Worm (Caenorhabditis elegans): ENCODE measurements around the gene T11F9.14.

The T11F9.14 gene

DNA sequence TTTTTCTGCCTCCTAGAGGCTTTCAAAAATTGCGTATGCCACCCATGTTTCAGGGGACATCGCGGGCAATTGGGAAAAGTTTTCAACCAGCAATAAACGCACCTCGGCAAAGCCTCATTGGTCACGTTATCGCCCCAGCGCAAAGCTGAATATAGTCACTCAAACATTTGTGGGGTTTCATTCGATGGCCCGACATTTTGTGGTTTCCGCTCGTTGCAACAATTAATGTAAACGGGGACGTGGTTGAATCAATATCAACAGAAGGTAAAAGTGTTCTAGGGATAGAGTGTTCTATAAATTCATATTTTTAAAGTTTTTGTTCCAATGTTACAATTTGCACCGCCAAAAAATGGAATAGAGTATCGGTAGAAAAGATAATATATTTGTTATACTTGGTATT is 7.7 kb upstream of the T11F9.14 start:
- TF ChIP-seq snpc-1.1 (tag; optimal IDR thresholded peaks at IDR 0.05; ENCODE audit: insufficient read depth) = peak; percentile 66
- TF ChIP-seq snpc-4 (GFP tag; optimal IDR thresholded peaks at IDR 0.05) = no peak
- peak in 3 of 4 experiments; percentile 2 to 83 (median 70) for TF ChIP-seq snpc-4 (tag; optimal IDR thresholded peaks at IDR 0.05)
- TF ChIP-seq ztf-3 (GFP tag; optimal IDR thresholded peaks at IDR 0.05) = no peak

DNA sequence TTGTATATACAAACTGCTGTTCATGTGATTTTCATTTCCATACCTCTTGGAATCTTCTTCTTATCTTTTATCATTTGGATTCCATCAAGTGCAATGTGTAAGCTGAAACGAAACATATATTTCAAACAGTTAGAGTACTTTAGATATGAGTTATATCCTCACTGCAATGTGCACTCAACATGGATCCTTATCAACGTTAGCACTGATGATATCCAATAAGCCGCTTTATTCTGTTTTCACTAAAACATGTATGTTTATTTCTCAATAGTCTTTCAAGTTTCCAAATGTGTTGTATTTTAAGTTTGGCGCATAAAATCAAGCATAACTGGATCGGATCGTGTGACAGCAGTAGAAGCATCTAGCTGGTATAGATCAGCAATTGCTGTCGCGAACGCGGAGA is 6.0 kb upstream of the T11F9.14 start, which contains the start of gene T11F9.10:
TSS of gene T11F9.10 (plus strand) at position 301 of the 400 bp plus-strand sequence.
- no peak for TF ChIP-seq B0019.2 (GFP tag; conservative IDR thresholded peaks at IDR 0.05)
- TF ChIP-seq ztf-25 (GFP tag; IDR thresholded peaks at IDR 0.05) = no peak
- TF ChIP-seq hrde-1 (tag; optimal IDR thresholded peaks at IDR 0.05; ENCODE audit: borderline replicate concordance) = no peak
- TF ChIP-seq F57A8.1 (GFP tag; optimal IDR thresholded peaks at IDR 0.05) = no peak
- no peak for TF ChIP-seq unc-62 (GFP tag; optimal IDR thresholded peaks at IDR 0.05)

DNA sequence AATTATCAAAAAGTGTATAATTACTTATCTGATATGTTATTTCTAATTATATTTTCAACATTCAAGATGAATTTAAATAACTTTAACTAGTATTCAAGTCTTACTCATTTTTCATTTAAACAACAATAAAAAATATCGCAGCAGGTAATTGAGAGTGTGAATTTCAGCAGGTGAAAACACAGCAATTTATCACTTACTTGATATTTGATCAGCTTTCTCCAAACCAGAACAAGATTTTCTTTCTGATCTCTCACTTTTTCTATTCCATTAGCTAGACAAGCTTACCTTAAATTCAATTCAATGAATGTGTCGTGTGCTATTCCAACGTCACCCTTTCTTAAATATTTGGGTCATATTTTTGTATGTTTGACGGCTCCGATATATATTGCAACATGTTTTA is 4.9 kb upstream of the T11F9.14 start, which contains the start of gene srh-1:
TSS of gene srh-1 (plus strand) at position 301 of the 400 bp plus-strand sequence.
- TF ChIP-seq ceh-40 (GFP tag; IDR thresholded peaks at IDR 0.05) = no peak
- TF ChIP-seq ceh-91 (GFP tag; IDR thresholded peaks at IDR 0.05) = no peak
- TF ChIP-seq hmg-20 (GFP tag; IDR thresholded peaks at IDR 0.05) = no peak
- TF ChIP-seq ztf-22 (GFP tag; optimal IDR thresholded peaks at IDR 0.05) = no peak
- TF ChIP-seq efl-1 (GFP tag; optimal IDR thresholded peaks at IDR 0.05) = no peak
- TF ChIP-seq mcd-1 (GFP tag; IDR thresholded peaks at IDR 0.05) = no peak
- TF ChIP-seq gei-17 (GFP tag; optimal IDR thresholded peaks at IDR 0.05) = no peak
- TF ChIP-seq sea-2 (GFP tag; IDR thresholded peaks at IDR 0.05) = no peak
- TF ChIP-seq nfya-1 (tag; optimal IDR thresholded peaks at IDR 0.05; ENCODE audit: borderline replicate concordance, insufficient read depth) = no peak
- TF ChIP-seq nhr-179 (tag; optimal IDR thresholded peaks at IDR 0.05) = no peak
- no peak for TF ChIP-seq dox-1 (GFP tag; IDR thresholded peaks at IDR 0.05)
- TF ChIP-seq C06A6.2 (GFP tag; conservative IDR thresholded peaks at IDR 0.05) = no peak
- TF ChIP-seq tlf-1 (GFP tag; optimal IDR thresholded peaks at IDR 0.05) = no peak
- TF ChIP-seq Y56A3A.18 (GFP tag; IDR thresholded peaks at IDR 0.05) = no peak

DNA sequence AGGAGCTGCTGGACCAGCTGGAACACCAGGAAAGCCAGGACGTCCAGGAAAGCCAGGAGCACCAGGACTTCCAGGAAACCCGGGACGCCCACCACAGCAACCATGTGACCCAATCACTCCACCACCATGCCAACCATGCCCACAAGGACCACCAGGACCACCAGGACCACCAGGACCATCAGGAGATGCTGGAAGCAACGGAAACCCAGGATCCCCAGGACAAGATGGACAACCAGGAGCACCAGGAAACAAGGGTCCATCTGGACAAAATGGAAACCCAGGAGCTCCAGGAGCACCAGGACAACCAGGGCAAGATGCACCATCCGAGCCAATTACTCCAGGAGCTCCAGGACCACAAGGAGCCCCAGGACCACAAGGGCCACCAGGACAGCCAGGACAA is 3.8 kb upstream of the T11F9.14 start:
- TF ChIP-seq zfh-2 (GFP tag; conservative IDR thresholded peaks at IDR 0.05) (peak; percentile 65), Y53F4B.3 (GFP tag; IDR thresholded peaks at IDR 0.05) (no peak), hmg-20 (GFP tag; IDR thresholded peaks at IDR 0.05) (0 out of 2 replicates have a peak, but pooled peaks have one; percentile 6), bed-1 (GFP tag; IDR thresholded peaks at IDR 0.05) (no peak), F39B2.1 (GFP tag; IDR thresholded peaks at IDR 0.05) (no peak), rcor-1 (GFP tag; IDR thresholded peaks at IDR 0.05) (no peak), egrh-3 (GFP tag; IDR thresholded peaks at IDR 0.05) (peak; percentile 62; the same call in 1 of the 2 replicates), Y67H2A.10 (GFP tag; conservative IDR thresholded peaks at IDR 0.05) (no peak)

DNA sequence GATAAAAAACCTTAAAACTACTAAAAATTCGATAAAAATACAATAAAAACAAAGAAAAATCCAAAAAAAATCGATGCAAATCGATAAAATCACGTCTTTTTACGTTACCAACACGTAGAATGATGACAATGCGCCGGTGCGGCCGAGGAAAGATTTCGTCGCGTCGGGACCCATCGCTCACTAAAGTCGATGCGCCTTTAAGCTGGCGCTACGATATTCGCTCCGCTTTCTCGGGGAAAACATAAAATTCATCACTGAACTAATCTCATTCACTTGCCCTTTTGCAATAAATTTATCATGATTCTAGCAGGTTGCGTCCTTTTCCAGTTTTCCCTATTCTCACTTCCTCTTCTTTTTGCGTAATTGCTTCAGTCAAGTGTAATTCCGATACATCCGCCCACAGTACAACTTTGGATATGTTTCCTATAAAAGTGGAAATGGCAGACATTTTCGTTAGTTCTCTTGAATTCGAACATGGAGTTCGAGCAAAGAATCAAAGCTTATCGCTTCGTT is 3.0 kb upstream of the T11F9.14 start, which contains the start of gene col-157:
TSS of gene col-157 (plus strand) at position 463 of the 513 bp plus-strand sequence.
- TF ChIP-seq F33H1.4 (GFP tag; IDR thresholded peaks at IDR 0.05) (peak; percentile 68), lsl-1 (GFP tag; optimal IDR thresholded peaks at IDR 0.05) (peak; percentile 62), madf-6 (GFP tag; IDR thresholded peaks at IDR 0.05) (peak; percentile 33; the same call in 1 of the 2 replicates)
